Worm (Caenorhabditis elegans): Measurements from ENCODE around the gene K01G5.8.

- TF ChIP-seq lsy-12 (tag; optimal IDR thresholded peaks at IDR 0.05) (no peak), skn-1 (tag; optimal IDR thresholded peaks at IDR 0.05) (no peak)
Measured at ce11 chrIII:10694294-10694693, 46.3 kb downstream of the K01G5.8 start, which contains the start of the genes Y39A1A.18 and fmo-3.

Measured in whole organism, L3 larva.